Fruit fly (Drosophila melanogaster): ENCODE results near the gene Spn.

Gene Spn

DNA sequence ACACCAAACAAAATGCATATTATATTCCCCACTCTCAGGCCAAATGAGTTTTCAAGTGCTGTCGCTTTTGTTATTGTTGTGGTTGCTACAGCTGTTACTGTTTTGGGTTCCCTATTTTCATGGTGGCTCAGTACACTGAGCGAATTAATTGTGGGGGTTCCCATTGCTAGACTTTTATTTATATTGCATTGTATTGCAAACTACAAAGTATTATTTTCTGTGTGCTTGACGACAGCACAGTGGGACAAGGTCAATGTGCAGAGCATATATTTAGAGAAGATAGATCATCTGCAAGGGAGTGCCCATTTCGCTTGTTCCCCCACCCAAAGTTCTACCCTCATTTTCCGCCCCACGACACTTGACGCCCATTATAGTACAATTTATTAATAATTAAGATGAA is 67.6 kb downstream of the Spn start (continued):
- TF ChIP-seq CG15479 (GFP tag; optimal IDR thresholded peaks at IDR 0.05) (no peak), CG6254 (GFP tag; optimal IDR thresholded peaks at IDR 0.05) (peak; percentile 21), CG10147 (GFP tag; optimal IDR thresholded peaks at IDR 0.05) (no peak), CTCF (GFP tag; optimal IDR thresholded peaks at IDR 0.05) (no peak), Sox100B (GFP tag; optimal IDR thresholded peaks at IDR 0.05) (peak; percentile 8), CG12071 (GFP tag; optimal IDR thresholded peaks at IDR 0.05) (no peak), otp (GFP tag; IDR thresholded peaks at IDR 0.05) (no peak), hbn (GFP tag; IDR thresholded peaks at IDR 0.05; ENCODE audit: partially characterized antibody) (no peak), HHEX (GFP tag; optimal IDR thresholded peaks at IDR 0.05) (no peak), HLH3B (GFP tag; IDR thresholded peaks at IDR 0.05) (no peak), CG6683 (GFP tag; optimal IDR thresholded peaks at IDR 0.05) (no peak), wdn (GFP tag; IDR thresholded peaks at IDR 0.05) (no peak), dm (GFP tag; optimal IDR thresholded peaks at IDR 0.05) (no peak), CG12155 (GFP tag; optimal IDR thresholded peaks at IDR 0.05) (no peak), caup (GFP tag; optimal IDR thresholded peaks at IDR 0.05; ENCODE audit: severe bottlenecking) (no peak), ERR (GFP tag; optimal IDR thresholded peaks at IDR 0.05) (no peak), tna (GFP tag; IDR thresholded peaks at IDR 0.05; ENCODE audit: partially characterized antibody) (no peak), CG12236 (GFP tag; optimal IDR thresholded peaks at IDR 0.05) (no peak), CG7556 (GFP tag; optimal IDR thresholded peaks at IDR 0.05) (no peak), CG17568 (GFP tag; optimal IDR thresholded peaks at IDR 0.05) (no peak), CG15514 (GFP tag; optimal IDR thresholded peaks at IDR 0.05) (no peak), nerfin-2 (GFP tag; IDR thresholded peaks at IDR 0.05; ENCODE audit: partially characterized antibody) (no peak), CG10959 (GFP tag; IDR thresholded peaks at IDR 0.05) (no peak), Lim3 (GFP tag; IDR thresholded peaks at IDR 0.05) (no peak), Usf (GFP tag; optimal IDR thresholded peaks at IDR 0.05) (no peak), Trl (optimal IDR thresholded peaks at IDR 0.05) (no peak), Trl (GFP tag; optimal IDR thresholded peaks at IDR 0.05) (no peak), Ets65A (GFP tag) (peak; percentile 53), CG17186 (GFP tag; optimal IDR thresholded peaks at IDR 0.05) (no peak), CG6272 (GFP tag; IDR thresholded peaks at IDR 0.05) (no peak), grn (GFP tag; optimal IDR thresholded peaks at IDR 0.05) (no peak), jing (GFP tag; optimal IDR thresholded peaks at IDR 0.05) (no peak), dan (GFP tag; IDR thresholded peaks at IDR 0.05) (no peak), crp (GFP tag; optimal IDR thresholded peaks at IDR 0.05) (no peak), Hmx (GFP tag; optimal IDR thresholded peaks at IDR 0.05) (no peak), CG7357 (GFP tag; IDR thresholded peaks at IDR 0.05) (no peak), CG11560 (tag; IDR thresholded peaks at IDR 0.05) (no peak), NC2α (GFP tag; optimal IDR thresholded peaks at IDR 0.05) (no peak), CG17802 (tag; optimal IDR thresholded peaks at IDR 0.05) (no peak), bowl (GFP tag; IDR thresholded peaks at IDR 0.05) (no peak), eve (GFP tag; optimal IDR thresholded peaks at IDR 0.05) (peak in 1 of 2 experiments; percentile 45), dysf (GFP tag; IDR thresholded peaks at IDR 0.05) (no peak), vnd (GFP tag; IDR thresholded peaks at IDR 0.05; ENCODE audit: partially characterized antibody) (no peak), CG4730 (GFP tag; IDR thresholded peaks at IDR 0.05) (no peak), CG11456 (GFP tag; IDR thresholded peaks at IDR 0.05) (no peak), CG7839 (tag; optimal IDR thresholded peaks at IDR 0.05) (peak; percentile 22), Sry-δ (GFP tag; optimal IDR thresholded peaks at IDR 0.05) (no peak), mirr (GFP tag; optimal IDR thresholded peaks at IDR 0.05) (no peak), CG13287 (GFP tag; IDR thresholded peaks at IDR 0.05; ENCODE audit: partially characterized antibody) (no peak), Dbx (GFP tag; IDR thresholded peaks at IDR 0.05) (no peak), CG9817 (tag; optimal IDR thresholded peaks at IDR 0.05) (no peak), zf30C (GFP tag; optimal IDR thresholded peaks at IDR 0.05) (peak; percentile 50)
